Fruit fly (Drosophila melanogaster): Measurements from ENCODE around the gene kumpel.
A peak's percentile ranks its signal among the peaks of the same experiment; 100 is the strongest.

The kumpel gene

dm6 chr3R:25968486-25968885, 61.7 kb downstream of the kumpel start:
- no peak for TF ChIP-seq CG10321 (GFP tag; IDR thresholded peaks at IDR 0.05)
- peak; percentile 42 for TF ChIP-seq CG3847 (GFP tag; IDR thresholded peaks at IDR 0.05)
- no peak for TF ChIP-seq sd (tag; optimal IDR thresholded peaks at IDR 0.05)
- peak; percentile 35 for TF ChIP-seq CG15514 (GFP tag; optimal IDR thresholded peaks at IDR 0.05)
- TF ChIP-seq Hr51 (GFP tag; optimal IDR thresholded peaks at IDR 0.05), result peak in 1 of 2 experiments; percentile 75
- peak; percentile 35 for TF ChIP-seq Sox102F (GFP tag; optimal IDR thresholded peaks at IDR 0.05)
- no peak for TF ChIP-seq CHES-1-like (GFP tag; optimal IDR thresholded peaks at IDR 0.05)
- no peak for TF ChIP-seq CG43689 (GFP tag; IDR thresholded peaks at IDR 0.05)
- no peak for TF ChIP-seq Dek (tag; optimal IDR thresholded peaks at IDR 0.05)
- TF ChIP-seq maf-S (GFP tag; optimal IDR thresholded peaks at IDR 0.05), result no peak
- TF ChIP-seq CG9609 (GFP tag; optimal IDR thresholded peaks at IDR 0.05), result no peak
- TF ChIP-seq sc (optimal IDR thresholded peaks at IDR 0.05), result no peak
- TF ChIP-seq sc (GFP tag; optimal IDR thresholded peaks at IDR 0.05), result no peak
- peak; percentile 79 for TF ChIP-seq lab (GFP tag; optimal IDR thresholded peaks at IDR 0.05)
- TF ChIP-seq Ada2b (GFP tag; IDR thresholded peaks at IDR 0.05), result peak; percentile 45
- no peak for TF ChIP-seq gt (GFP tag; IDR thresholded peaks at IDR 0.05)
- no peak for TF ChIP-seq chinmo (GFP tag; IDR thresholded peaks at IDR 0.05; ENCODE audit: partially characterized antibody)
- no peak for TF ChIP-seq CG17361 (GFP tag; IDR thresholded peaks at IDR 0.05)
- peak; percentile 44 for TF ChIP-seq Hand (GFP tag; optimal IDR thresholded peaks at IDR 0.05)
- TF ChIP-seq Atf-2 (GFP tag; optimal IDR thresholded peaks at IDR 0.05), result no peak
- peak; percentile 45 for TF ChIP-seq Ptx1 (GFP tag; IDR thresholded peaks at IDR 0.05)
- no peak for TF ChIP-seq Abd-B (GFP tag; optimal IDR thresholded peaks at IDR 0.05)
- TF ChIP-seq CG12744 (GFP tag; optimal IDR thresholded peaks at IDR 0.05), result no peak
- TF ChIP-seq CG2678 (tag; optimal IDR thresholded peaks at IDR 0.05), result peak; percentile 70
- TF ChIP-seq lov (optimal IDR thresholded peaks at IDR 0.05), result no peak
- TF ChIP-seq lov (GFP tag; IDR thresholded peaks at IDR 0.05), result no peak
- TF ChIP-seq CG13624 (GFP tag; optimal IDR thresholded peaks at IDR 0.05), result peak; percentile 64
- no peak for TF ChIP-seq pros (GFP tag; optimal IDR thresholded peaks at IDR 0.05)
- TF ChIP-seq Mrtf (GFP tag; IDR thresholded peaks at IDR 0.05), result no peak
- TF ChIP-seq CG6175 (GFP tag; IDR thresholded peaks at IDR 0.05), result no peak
- no peak for TF ChIP-seq CG7839 (tag; optimal IDR thresholded peaks at IDR 0.05)
- peak; percentile 26 for TF ChIP-seq bcd (GFP tag; optimal IDR thresholded peaks at IDR 0.05)
- TF ChIP-seq ttk (GFP tag; IDR thresholded peaks at IDR 0.05), result no peak
- no peak for TF ChIP-seq ci (GFP tag; IDR thresholded peaks at IDR 0.05)
- no peak for TF ChIP-seq Hey (tag; optimal IDR thresholded peaks at IDR 0.05)
- TF ChIP-seq gsb-n (tag; optimal IDR thresholded peaks at IDR 0.05), result no peak
- no peak for TF ChIP-seq amos (GFP tag; IDR thresholded peaks at IDR 0.05; ENCODE audit: partially characterized antibody)
- TF ChIP-seq CG33213 (GFP tag; optimal IDR thresholded peaks at IDR 0.05), result no peak
- TF ChIP-seq Dip3 (GFP tag; optimal IDR thresholded peaks at IDR 0.05), result peak; percentile 9
- peak; percentile 12 for TF ChIP-seq CG12659 (GFP tag; optimal IDR thresholded peaks at IDR 0.05)
- no peak for TF ChIP-seq CG32767 (GFP tag; IDR thresholded peaks at IDR 0.05)
- TF ChIP-seq lmd (GFP tag; IDR thresholded peaks at IDR 0.05), result peak; percentile 20; the same call in 1 of the 2 replicates
- TF ChIP-seq luna (GFP tag; optimal IDR thresholded peaks at IDR 0.05), result no peak
- no peak for TF ChIP-seq jing (GFP tag; optimal IDR thresholded peaks at IDR 0.05)
- TF ChIP-seq wdn (GFP tag; IDR thresholded peaks at IDR 0.05), result peak; percentile 30; the same call in 1 of the 2 replicates
- TF ChIP-seq CG13296 (GFP tag; optimal IDR thresholded peaks at IDR 0.05), result peak; percentile 1
- peak in 1 of 2 experiments; percentile 7 for TF ChIP-seq dpn (GFP tag; optimal IDR thresholded peaks at IDR 0.05)
- peak; percentile 2 for TF ChIP-seq CoRest (tag; optimal IDR thresholded peaks at IDR 0.05)
- no peak for TF ChIP-seq gsb (GFP tag; IDR thresholded peaks at IDR 0.05)
- TF ChIP-seq CG1233 (GFP tag; optimal IDR thresholded peaks at IDR 0.05), result no peak
- TF ChIP-seq sug (tag; optimal IDR thresholded peaks at IDR 0.05), result no peak
- TF ChIP-seq sens (GFP tag), result peak; percentile 71

Data from whole organism, embryonic.